Worm (Caenorhabditis elegans): ENCODE data around the gene F37C12.10.

F37C12.10 gene

DNA sequence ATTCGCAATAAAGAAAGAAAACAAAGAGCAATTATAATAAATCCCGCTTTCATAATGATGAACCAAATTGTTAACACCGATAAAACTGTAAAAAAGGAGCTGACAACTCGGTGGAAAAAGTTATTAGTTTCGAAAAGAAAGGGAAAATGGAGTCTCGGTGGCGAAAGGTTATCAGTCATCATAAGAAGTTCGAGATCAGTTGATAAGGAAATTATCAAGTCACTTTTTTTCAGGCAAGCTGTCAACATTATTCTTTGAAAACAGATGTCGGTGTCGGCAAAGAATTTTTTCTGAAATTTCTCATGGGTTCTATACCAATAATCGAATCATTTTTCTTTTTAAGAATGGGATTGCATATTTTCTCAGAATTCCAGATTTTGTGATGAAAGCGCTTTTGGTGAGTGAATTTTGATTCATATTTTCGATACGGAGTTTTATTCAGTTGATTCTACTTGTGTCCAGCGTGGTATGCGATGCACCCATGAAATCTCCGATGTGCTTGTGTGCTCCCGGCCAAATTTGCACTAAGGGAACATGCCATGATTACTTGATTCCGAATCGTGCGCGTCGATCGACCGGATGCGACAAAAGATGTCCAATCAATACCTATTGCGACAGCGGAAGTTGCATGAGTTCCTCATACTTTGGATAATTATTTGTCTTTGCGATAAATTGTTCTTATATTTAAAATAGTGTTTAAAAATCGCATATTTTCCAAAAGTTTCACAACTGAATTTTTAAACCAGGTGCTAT lies at the start of gene F37C12.10, which contains the start of gene F37C12.21 (continued):
- no peak for TF ChIP-seq skn-1 (tag; optimal IDR thresholded peaks at IDR 0.05)
- TF ChIP-seq ces-1 (GFP tag; optimal IDR thresholded peaks at IDR 0.05) = no peak
- TF ChIP-seq zip-11 (GFP tag; IDR thresholded peaks at IDR 0.05) = no peak
- TF ChIP-seq php-3 (GFP tag; IDR thresholded peaks at IDR 0.05) = no peak
- TF ChIP-seq fos-1 (tag; optimal IDR thresholded peaks at IDR 0.05) = no peak
- no peak for TF ChIP-seq daf-16 (GFP tag; optimal IDR thresholded peaks at IDR 0.05)
- peak; percentile 81 for TF ChIP-seq daf-16 (tag; optimal IDR thresholded peaks at IDR 0.05)
- peak in 1 of 2 experiments; percentile 23 for TF ChIP-seq lsy-2 (tag; optimal IDR thresholded peaks at IDR 0.05)
- TF ChIP-seq duxl-1 (tag; optimal IDR thresholded peaks at IDR 0.05; ENCODE audit: poor library complexity) = no peak
- TF ChIP-seq zfp-3 (GFP tag; conservative IDR thresholded peaks at IDR 0.05) = no peak
- TF ChIP-seq nhr-102 (tag; optimal IDR thresholded peaks at IDR 0.05) = peak; percentile 7
- TF ChIP-seq attf-4 (tag; optimal IDR thresholded peaks at IDR 0.05) = no peak
- no peak for TF ChIP-seq dmd-8 (GFP tag; IDR thresholded peaks at IDR 0.05)
- TF ChIP-seq F10B5.3 (tag; optimal IDR thresholded peaks at IDR 0.05) = no peak
- no peak for TF ChIP-seq ZK546.5 (tag; optimal IDR thresholded peaks at IDR 0.05)
- no peak for TF ChIP-seq nhr-48 (tag; optimal IDR thresholded peaks at IDR 0.05)
- no peak for TF ChIP-seq tag-97 (GFP tag; IDR thresholded peaks at IDR 0.05)
- TF ChIP-seq ceh-82 (tag; optimal IDR thresholded peaks at IDR 0.05) = no peak
- no peak for TF ChIP-seq set-16 (GFP tag; IDR thresholded peaks at IDR 0.05)
- no peak for TF ChIP-seq F49E8.2 (tag; optimal IDR thresholded peaks at IDR 0.05; ENCODE audit: borderline replicate concordance)
- TF ChIP-seq arid-1 (GFP tag; conservative IDR thresholded peaks at IDR 0.05) = no peak
- no peak for TF ChIP-seq nhr-42 (GFP tag; IDR thresholded peaks at IDR 0.05)
- no peak for TF ChIP-seq ceh-44 (GFP tag; IDR thresholded peaks at IDR 0.05)
- TF ChIP-seq ztf-7 (tag; optimal IDR thresholded peaks at IDR 0.05) = no peak
- TF ChIP-seq Y5F2A.4 (GFP tag; optimal IDR thresholded peaks at IDR 0.05) = no peak
- no peak for TF ChIP-seq ceh-62 (tag; optimal IDR thresholded peaks at IDR 0.05)
- no peak for TF ChIP-seq daf-19 (GFP tag; conservative IDR thresholded peaks at IDR 0.05)
- TF ChIP-seq unc-130 (GFP tag; optimal IDR thresholded peaks at IDR 0.05) = no peak
- TF ChIP-seq dmd-6 (GFP tag; IDR thresholded peaks at IDR 0.05) = peak; percentile 43
- TF ChIP-seq pha-4 (GFP tag; IDR thresholded peaks at IDR 0.05) = no peak
- no peak for TF ChIP-seq pha-4 (tag; optimal IDR thresholded peaks at IDR 0.05)
- TF ChIP-seq dmd-9 (GFP tag; IDR thresholded peaks at IDR 0.05) = no peak
- no peak for TF ChIP-seq Y75B8A.6 (GFP tag; IDR thresholded peaks at IDR 0.05)
- no peak for TF ChIP-seq lin-15B (tag; optimal IDR thresholded peaks at IDR 0.05)
- TF ChIP-seq ctbp-1 (GFP tag; IDR thresholded peaks at IDR 0.05) = no peak
- TF ChIP-seq nhr-11 (tag; optimal IDR thresholded peaks at IDR 0.05) = no peak
- TF ChIP-seq lim-7 (GFP tag; IDR thresholded peaks at IDR 0.05) = no peak
- TF ChIP-seq hif-1 (tag; optimal IDR thresholded peaks at IDR 0.05) = no peak
- TF ChIP-seq zip-2 (tag; optimal IDR thresholded peaks at IDR 0.05) = no peak
- no peak for TF ChIP-seq hmg-1.1 (GFP tag; IDR thresholded peaks at IDR 0.05)
- no peak for TF ChIP-seq nhr-25 (tag; optimal IDR thresholded peaks at IDR 0.05; ENCODE audit: borderline replicate concordance, insufficient read depth)
- TF ChIP-seq T20F7.1 (GFP tag; optimal IDR thresholded peaks at IDR 0.05) = no peak
- TF ChIP-seq lin-29 (GFP tag; IDR thresholded peaks at IDR 0.05) = no peak
- no peak for TF ChIP-seq mdl-1 (tag; optimal IDR thresholded peaks at IDR 0.05)
- TF ChIP-seq mdt-29 (GFP tag; IDR thresholded peaks at IDR 0.05) = no peak
- no peak for TF ChIP-seq ZK337.2 (GFP tag; IDR thresholded peaks at IDR 0.05)
- TF ChIP-seq unc-62 (GFP tag; optimal IDR thresholded peaks at IDR 0.05 in 1 of 2) = no peak
- TF ChIP-seq unc-62 (tag; optimal IDR thresholded peaks at IDR 0.05) = no peak
- no peak for TF ChIP-seq ztf-11 (tag; optimal IDR thresholded peaks at IDR 0.05)
- TF ChIP-seq Y48G9A.11 (GFP tag; IDR thresholded peaks at IDR 0.05) = no peak
- no peak for TF ChIP-seq vab-7 (GFP tag; IDR thresholded peaks at IDR 0.05)
